Worm (Caenorhabditis elegans) whole organism, early embryonic: ENCODE results near the gene sre-34.

Experiments used
- B0310.2 ChIP-seq: sonication (generic microtip); optimal IDR thresholded peaks from 2 replicates; lab custom pipeline; 2016; ENCODE audit warnings: mild to moderate bottlenecking, missing genetic modification characterization, missing compliant biosample characterization
- F13C5.2 ChIP-seq: sonication (generic microtip); optimal IDR thresholded peaks from 2 replicates; lab custom pipeline; 2017; ENCODE audit warnings: mild to moderate bottlenecking, missing genetic modification characterization, inconsistent platforms, missing compliant biosample characterization
- aly-1 ChIP-seq: sonication (generic microtip); optimal IDR thresholded peaks from 2 replicates; lab custom pipeline; 2016; ENCODE audit warnings: missing genetic modification characterization, missing compliant biosample characterization
- ama-1 ChIP-seq: fragments of 150-350 bp; optimal IDR thresholded peaks from 2 replicates; lab custom pipeline; 2014
- ceh-13 ChIP-seq: fragments of 200-800 bp; sonication (Bioruptor generic); optimal IDR thresholded peaks from 2 replicates; lab custom pipeline; 2018; ENCODE audit warnings: mild to moderate bottlenecking, missing genetic modification characterization, missing compliant biosample characterization
- ceh-36 ChIP-seq: sonication (generic microtip); optimal IDR thresholded peaks from 2 replicates; lab custom pipeline; 2016; ENCODE audit warnings: missing genetic modification characterization, inconsistent platforms, missing compliant biosample characterization
- ets-7 ChIP-seq: sonication (generic microtip); optimal IDR thresholded peaks from 2 replicates; lab custom pipeline; 2016; ENCODE audit warnings: missing genotype, missing genetic modification characterization, missing compliant biosample characterization
- flt-1 ChIP-seq: fragments of 200-800 bp; sonication (Bioruptor generic); IDR thresholded peaks from 2 replicates; pipeline ENCODE4 v1.3.6; 2022; ENCODE audit warnings: missing genetic modification characterization, missing compliant biosample characterization
- hmbx-1 ChIP-seq: sonication (generic microtip); optimal IDR thresholded peaks from 2 replicates; lab custom pipeline; 2016; ENCODE audit warnings: mild to moderate bottlenecking, missing genetic modification characterization, missing compliant biosample characterization
- hmg-4 ChIP-seq: fragments of 200-800 bp; sonication (Bioruptor generic); optimal IDR thresholded peaks from 2 replicates; lab custom pipeline; 2018; ENCODE audit warnings: mild to moderate bottlenecking, missing genetic modification characterization, missing compliant biosample characterization
- hnd-1 ChIP-seq: sonication (generic microtip); optimal IDR thresholded peaks from 2 replicates; lab custom pipeline; 2016; ENCODE audit warnings: missing genetic modification characterization, missing compliant biosample characterization
- pes-1 ChIP-seq: fragments of 200-800 bp; sonication (Bioruptor generic); IDR thresholded peaks from 2 replicates; pipeline ENCODE4 v1.3.6; 2022; ENCODE audit warnings: missing genetic modification reagents, missing genetic modification characterization, missing compliant biosample characterization
- scrt-1 ChIP-seq: fragments of 200-800 bp; sonication (Bioruptor generic); IDR thresholded peaks from 2 replicates; pipeline ENCODE4 v1.3.6; 2022; ENCODE audit warnings: missing genetic modification characterization, missing compliant biosample characterization
- sea-1 ChIP-seq: fragments of 200-800 bp; sonication (Bioruptor generic); conservative IDR thresholded peaks from 2 replicates; pipeline ENCODE4 v1.3.6; 2022; ENCODE audit warnings: missing genetic modification characterization, missing compliant biosample characterization
- tbx-11 ChIP-seq: fragments of 200-800 bp; sonication (Bioruptor generic); IDR thresholded peaks from 2 replicates; pipeline ENCODE4 v1.3.6; 2022; ENCODE audit warnings: missing genetic modification characterization, missing compliant biosample characterization
- tbx-37 ChIP-seq: fragments of 200-800 bp; sonication (Bioruptor generic); conservative IDR thresholded peaks from 2 replicates; pipeline ENCODE4 v1.3.6; 2022; ENCODE audit warnings: missing genetic modification reagents, missing genetic modification characterization, missing compliant biosample characterization
- tra-4 ChIP-seq: sonication (generic microtip); optimal IDR thresholded peaks from 2 replicates; lab custom pipeline; 2017; ENCODE audit warnings: missing genetic modification characterization, missing compliant biosample characterization

Gene sre-34

DNA sequence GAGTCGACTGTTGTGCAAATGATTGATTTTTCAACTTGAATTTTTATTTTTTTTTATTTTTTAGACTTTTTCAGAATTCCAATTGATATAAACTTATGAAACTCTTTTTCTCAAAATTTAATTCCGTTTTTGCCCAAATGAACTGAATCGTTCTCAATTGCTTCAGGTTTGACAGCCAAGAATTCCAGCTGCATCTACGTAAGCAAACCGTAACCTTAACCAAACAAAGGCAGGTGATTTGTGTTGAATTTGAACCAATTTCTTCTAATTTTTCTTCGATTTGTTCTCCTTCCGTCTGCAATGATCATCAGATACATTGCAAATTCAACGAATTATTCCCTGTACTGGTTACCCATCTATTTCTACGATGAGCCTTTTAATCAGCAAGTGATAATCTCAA is at the start of gene sre-34:
Gene sre-34, plus strand, starts transcription at position 301 of the 400 bp plus-strand sequence.
- TF ChIP-seq tbx-11 (GFP tag; lab: Robert Waterston, UW): no peak

DNA sequence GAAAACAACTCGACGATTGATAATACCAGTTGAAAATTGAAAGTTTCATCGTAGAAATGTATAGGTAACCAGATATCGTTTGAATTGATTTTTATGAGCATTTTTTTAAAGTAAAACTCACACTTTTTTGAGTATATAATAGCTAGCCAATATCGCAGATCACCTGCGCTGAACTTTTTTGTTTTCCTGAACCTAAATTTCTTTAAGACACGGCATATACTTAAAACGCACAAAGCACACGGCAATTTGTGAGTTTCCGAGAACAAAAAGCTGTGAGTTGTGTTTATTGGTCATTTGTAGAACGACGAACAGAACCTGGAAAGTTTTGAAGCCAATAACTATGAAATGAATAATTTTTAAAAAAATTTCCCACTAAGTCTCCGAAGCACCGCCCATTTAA is 48.2 kb upstream of the sre-34 start, which contains the start of gene sre-29:
Gene sre-29, minus strand, starts transcription at position 101 of the 400 bp plus-strand sequence.
- no peak for TF ChIP-seq tra-4 (tag; lab: Kevin White, UChicago)
- TF ChIP-seq B0310.2 (tag; lab: Kevin White, UChicago): no peak
- no peak for TF ChIP-seq aly-1 (tag; lab: Kevin White, UChicago)
- no peak for TF ChIP-seq ceh-36 (tag; lab: Kevin White, UChicago)
- TF ChIP-seq F13C5.2 (tag; lab: Kevin White, UChicago): no peak
- no peak for TF ChIP-seq ets-7
- no peak for TF ChIP-seq hnd-1 (tag; lab: Kevin White, UChicago)
- TF ChIP-seq sea-1: no peak
- TF ChIP-seq ama-1 (lab: Kevin White, UChicago): no peak

DNA sequence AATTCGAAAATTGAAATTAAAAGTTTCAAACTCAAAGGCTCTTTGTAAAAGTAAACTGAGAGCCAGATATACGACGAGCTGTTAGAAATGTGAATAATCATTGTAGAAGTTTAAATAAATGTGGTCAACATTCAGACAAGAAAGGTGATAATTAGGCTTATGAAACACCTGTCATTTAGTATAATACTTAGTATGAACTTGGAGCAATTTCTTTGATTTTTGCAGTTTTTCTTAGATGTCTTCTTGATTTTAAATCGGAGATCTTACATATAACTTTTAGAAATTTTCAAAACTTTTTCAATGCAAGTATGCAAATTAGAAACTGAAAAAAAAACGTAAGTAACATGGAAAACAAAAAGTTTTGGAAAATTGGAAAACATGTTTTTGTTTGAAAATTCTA is 43.6 kb upstream of the sre-34 start, which contains the start of gene sre-30:
Gene sre-30, minus strand, starts transcription at position 101 of the 400 bp plus-strand sequence.
- TF ChIP-seq ceh-36 (tag; lab: Kevin White, UChicago): no peak
- TF ChIP-seq hnd-1 (tag; lab: Kevin White, UChicago): no peak
- no peak for TF ChIP-seq hmbx-1
- no peak for TF ChIP-seq B0310.2 (tag; lab: Kevin White, UChicago)
- no peak for TF ChIP-seq scrt-1 (GFP tag; lab: Robert Waterston, UW)

ce11 chrII:12408717-12409116 is 41.2 kb upstream of the sre-34 start, which contains the start of gene sre-31:
sre-31 (minus strand) TSS chrII:12408817.
- TF ChIP-seq ceh-36 (tag; lab: Kevin White, UChicago) (no peak), hmbx-1 (no peak), tbx-37 (no peak), ama-1 (lab: Kevin White, UChicago) (no peak), ceh-13 (no peak), B0310.2 (tag; lab: Kevin White, UChicago) (no peak), pes-1 (GFP tag; lab: Robert Waterston, UW) (no peak)

ce11 chrII:12410107-12410506 is 39.8 kb upstream of the sre-34 start, which contains the start of gene F57G9.3:
F57G9.3 (minus strand) TSS chrII:12410207.
- TF ChIP-seq ceh-13: no peak
- TF ChIP-seq ama-1 (lab: Kevin White, UChicago): no peak
- no peak for TF ChIP-seq flt-1 (GFP tag; lab: Robert Waterston, UW)
- no peak for TF ChIP-seq sea-1
- no peak for TF ChIP-seq hnd-1 (tag; lab: Kevin White, UChicago)
- no peak for TF ChIP-seq tra-4 (tag; lab: Kevin White, UChicago)
- TF ChIP-seq F13C5.2 (tag; lab: Kevin White, UChicago): no peak
- TF ChIP-seq B0310.2 (tag; lab: Kevin White, UChicago): no peak
- no peak for TF ChIP-seq tbx-37
- no peak for TF ChIP-seq hmbx-1
- TF ChIP-seq tbx-11 (GFP tag; lab: Robert Waterston, UW): no peak
- TF ChIP-seq scrt-1 (GFP tag; lab: Robert Waterston, UW): no peak
- no peak for TF ChIP-seq ets-7
- no peak for TF ChIP-seq pes-1 (GFP tag; lab: Robert Waterston, UW)

DNA sequence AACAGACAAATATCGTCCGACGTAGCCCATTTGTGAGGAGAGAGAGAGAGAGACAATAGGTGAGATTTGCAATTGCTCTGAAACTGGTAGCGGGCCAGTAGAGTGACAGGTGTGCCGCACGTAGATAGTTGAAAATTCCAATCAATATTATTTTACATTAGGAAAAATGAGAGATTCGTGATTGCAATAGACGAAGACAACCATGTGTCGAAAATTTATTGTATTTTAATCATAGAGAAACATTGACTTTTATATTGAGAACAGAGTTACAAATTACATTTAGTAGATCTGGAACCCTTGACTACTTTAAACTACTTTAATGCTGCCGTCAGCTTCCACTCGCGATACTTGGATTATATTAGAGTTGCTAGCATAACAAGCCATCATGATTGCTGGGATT is 37.5 kb upstream of the sre-34 start, which contains the start of gene Y57A10C.1:
Gene Y57A10C.1, minus strand, starts transcription at position 101 of the 400 bp plus-strand sequence.
- TF ChIP-seq tra-4 (tag; lab: Kevin White, UChicago): no peak
- no peak for TF ChIP-seq F13C5.2 (tag; lab: Kevin White, UChicago)
- TF ChIP-seq ceh-36 (tag; lab: Kevin White, UChicago): no peak
- TF ChIP-seq tbx-11 (GFP tag; lab: Robert Waterston, UW): no peak
- no peak for TF ChIP-seq sea-1
- no peak for TF ChIP-seq scrt-1 (GFP tag; lab: Robert Waterston, UW)
- no peak for TF ChIP-seq hnd-1 (tag; lab: Kevin White, UChicago)
- TF ChIP-seq hmg-4: no peak
- TF ChIP-seq hmbx-1: no peak
- TF ChIP-seq pes-1 (GFP tag; lab: Robert Waterston, UW): no peak
- TF ChIP-seq tbx-37: no peak
- no peak for TF ChIP-seq ets-7
- TF ChIP-seq ama-1 (lab: Kevin White, UChicago): no peak
- TF ChIP-seq B0310.2 (tag; lab: Kevin White, UChicago): no peak
- no peak for TF ChIP-seq ceh-13
- no peak for TF ChIP-seq aly-1 (tag; lab: Kevin White, UChicago)
- TF ChIP-seq flt-1 (GFP tag; lab: Robert Waterston, UW): no peak

DNA sequence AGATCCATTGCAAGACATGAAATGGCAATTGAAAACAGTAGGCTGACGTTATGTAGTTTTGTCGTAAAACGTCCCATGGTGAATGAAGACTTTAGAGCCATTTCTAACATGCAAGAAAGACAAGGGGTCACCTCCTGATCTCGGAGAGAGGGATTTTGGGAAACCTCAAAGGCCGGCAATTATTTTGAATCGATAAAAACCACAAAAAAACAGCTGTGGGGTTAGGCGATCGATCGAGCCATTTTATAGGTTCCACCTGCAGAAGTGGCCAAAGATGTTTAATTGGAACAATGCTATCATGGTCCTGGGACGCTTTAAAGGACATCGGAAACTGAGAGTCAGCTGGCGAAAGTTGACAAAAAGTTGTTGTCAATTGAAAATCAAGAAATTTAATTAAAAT is 35.1 kb upstream of the sre-34 start, which contains the start of gene Y57A10C.11:
Gene Y57A10C.11, minus strand, starts transcription at position 101 of the 400 bp plus-strand sequence.
- TF ChIP-seq scrt-1 (GFP tag; lab: Robert Waterston, UW) (no peak), ama-1 (lab: Kevin White, UChicago) (no peak), ceh-36 (tag; lab: Kevin White, UChicago) (no peak), B0310.2 (tag; lab: Kevin White, UChicago) (no peak)

- TF ChIP-seq ceh-36 (tag; lab: Kevin White, UChicago): no peak
- TF ChIP-seq scrt-1 (GFP tag; lab: Robert Waterston, UW): no peak
- TF ChIP-seq tbx-37: no peak
- no peak for TF ChIP-seq ama-1 (lab: Kevin White, UChicago)
- TF ChIP-seq hnd-1 (tag; lab: Kevin White, UChicago): no peak
- no peak for TF ChIP-seq tbx-11 (GFP tag; lab: Robert Waterston, UW)
- no peak for TF ChIP-seq pes-1 (GFP tag; lab: Robert Waterston, UW)
- TF ChIP-seq tra-4 (tag; lab: Kevin White, UChicago): no peak
- TF ChIP-seq ets-7: no peak
- no peak for TF ChIP-seq ceh-13
- no peak for TF ChIP-seq sea-1
- TF ChIP-seq F13C5.2 (tag; lab: Kevin White, UChicago): no peak
- no peak for TF ChIP-seq hmg-4
- no peak for TF ChIP-seq flt-1 (GFP tag; lab: Robert Waterston, UW)
- no peak for TF ChIP-seq aly-1 (tag; lab: Kevin White, UChicago)
- TF ChIP-seq B0310.2 (tag; lab: Kevin White, UChicago): no peak
- no peak for TF ChIP-seq hmbx-1
Observed at ce11 chrII:12417514-12417913, 32.4 kb upstream of the sre-34 start, which contains the start of gene sre-27. sre-27 (minus strand) TSS chrII:12417614.
